Fruit fly (Drosophila melanogaster): ENCODE measurements around the gene CG12948.

- no peak for TF ChIP-seq h (optimal IDR thresholded peaks at IDR 0.05)
- no peak for TF ChIP-seq insv (optimal IDR thresholded peaks at IDR 0.05)
- TF ChIP-seq psq (optimal IDR thresholded peaks at IDR 0.05): no peak
- no peak for TF ChIP-seq ttk (optimal IDR thresholded peaks at IDR 0.05)
- TF ChIP-seq Myc (optimal IDR thresholded peaks at IDR 0.05): no peak
- no peak for TF ChIP-seq Sin3A (optimal IDR thresholded peaks at IDR 0.05)
Measured at dm6 chr3R:9730784-9731183, 16.8 kb downstream of the CG12948 start, which contains the start of gene FoxP.
